Worm (Caenorhabditis elegans) whole organism, L4/young adult: Measurements from ENCODE around the gene C50F4.6.

ENCODE experiments used
- W03F9.2 ChIP-seq: fragments of 150-350 bp; optimal IDR thresholded peaks from 2 replicates; lab custom pipeline; 2014; ENCODE audit warnings: missing biosample characterization, missing genetic modification characterization
- dao-5 ChIP-seq: sonication (generic microtip); optimal IDR thresholded peaks from 2 replicates; lab custom pipeline; 2016; ENCODE audit warnings: missing genotype, missing genetic modification characterization, moderate library complexity, missing compliant biosample characterization
- him-1 ChIP-seq: sonication (generic microtip); optimal IDR thresholded peaks from 2 replicates; lab custom pipeline; 2016; ENCODE audit warnings: missing genotype, missing genetic modification reagents, missing genetic modification characterization, missing compliant biosample characterization

C50F4.6 gene

ce11 chrV:9524099-9524498, 21.8 kb upstream of the C50F4.6 start, which contains the start of gene C50F4.9:
Gene C50F4.9, minus strand, starts transcription at chrV:9524199.
- TF ChIP-seq W03F9.2 (tag; lab: Kevin White, UChicago), result no peak
- TF ChIP-seq dao-5, result no peak
- TF ChIP-seq him-1 (tag; lab: Kevin White, UChicago), result no peak

- no peak for TF ChIP-seq W03F9.2 (tag; lab: Kevin White, UChicago)
- TF ChIP-seq him-1 (tag; lab: Kevin White, UChicago), result no peak
- TF ChIP-seq dao-5, result no peak
Observed at ce11 chrV:9526470-9526869, 19.4 kb upstream of the C50F4.6 start, which contains the start of gene C50F4.1. Gene C50F4.1, plus strand, starts transcription at chrV:9526793.

ce11 chrV:9527337-9527736, 18.6 kb upstream of the C50F4.6 start:
- TF ChIP-seq him-1 (tag; lab: Kevin White, UChicago) (no peak), W03F9.2 (tag; lab: Kevin White, UChicago) (no peak), dao-5 (no peak)

- TF ChIP-seq dao-5, result no peak
- no peak for TF ChIP-seq him-1 (tag; lab: Kevin White, UChicago)
- no peak for TF ChIP-seq W03F9.2 (tag; lab: Kevin White, UChicago)
Observed at ce11 chrV:9527984-9528383, 17.9 kb upstream of the C50F4.6 start.

ce11 chrV:9531477-9531876, 14.4 kb upstream of the C50F4.6 start, which contains the start of the genes C50F4.10 and pfk-1.2:
Gene C50F4.10, minus strand, starts transcription at chrV:9531577.
Gene pfk-1.2, plus strand, starts transcription at chrV:9531801.
- TF ChIP-seq him-1 (tag; lab: Kevin White, UChicago), result no peak
- TF ChIP-seq dao-5, result no peak
- no peak for TF ChIP-seq W03F9.2 (tag; lab: Kevin White, UChicago)

ce11 chrV:9534621-9535020, 11.3 kb upstream of the C50F4.6 start, which contains the start of gene tag-329:
Gene tag-329, plus strand, starts transcription at chrV:9534921.
- TF ChIP-seq him-1 (tag; lab: Kevin White, UChicago) (no peak), W03F9.2 (tag; lab: Kevin White, UChicago) (no peak)

ce11 chrV:9536505-9536904, 9.4 kb upstream of the C50F4.6 start, which contains the start of gene C50F4.4:
Gene C50F4.4, plus strand, starts transcription at chrV:9536771.
- TF ChIP-seq him-1 (tag; lab: Kevin White, UChicago) (peak; percentile 2), dao-5 (no peak)

ce11 chrV:9539638-9540037, 6.3 kb upstream of the C50F4.6 start, which contains the start of gene C50F4.12:
Gene C50F4.12, minus strand, starts transcription at chrV:9539738.
- no peak for TF ChIP-seq dao-5
- no peak for TF ChIP-seq W03F9.2 (tag; lab: Kevin White, UChicago)
- TF ChIP-seq him-1 (tag; lab: Kevin White, UChicago), result no peak

- TF ChIP-seq dao-5 (no peak), W03F9.2 (tag; lab: Kevin White, UChicago) (no peak), him-1 (tag; lab: Kevin White, UChicago) (no peak)
Observed at ce11 chrV:9541506-9541905, 4.4 kb upstream of the C50F4.6 start, which contains the start of gene C50F4.16. Gene C50F4.16, minus strand, starts transcription at chrV:9541606.

- TF ChIP-seq him-1 (tag; lab: Kevin White, UChicago) (peak; percentile 44), dao-5 (no peak), W03F9.2 (tag; lab: Kevin White, UChicago) (peak; percentile 29)
Observed at ce11 chrV:9544176-9544632, 1.7 kb upstream of the C50F4.6 start, which contains the start of gene mdf-1. Gene mdf-1, minus strand, starts transcription at chrV:9544226.

- no peak for TF ChIP-seq W03F9.2 (tag; lab: Kevin White, UChicago)
- TF ChIP-seq dao-5, result no peak
- TF ChIP-seq him-1 (tag; lab: Kevin White, UChicago), result no peak
Observed at ce11 chrV:9545238-9545709, 618 bp upstream of the C50F4.6 start, which contains the start of the genes his-35 and his-41. Gene his-35, minus strand, starts transcription at chrV:9545288. Gene his-41, plus strand, starts transcription at chrV:9545536.

ce11 chrV:9546860-9547269, 973 bp downstream of the C50F4.6 start, which contains the start of gene his-37:
Gene his-37, plus strand, starts transcription at chrV:9547105.
- TF ChIP-seq dao-5 (peak; percentile 37), him-1 (tag; lab: Kevin White, UChicago) (peak; percentile 96), W03F9.2 (tag; lab: Kevin White, UChicago) (peak; percentile 97)

- no peak for TF ChIP-seq him-1 (tag; lab: Kevin White, UChicago)
- TF ChIP-seq W03F9.2 (tag; lab: Kevin White, UChicago), result peak; percentile 65
Observed at ce11 chrV:9549459-9549858, 3.6 kb downstream of the C50F4.6 start, which contains the start of gene nstp-10. Gene nstp-10, minus strand, starts transcription at chrV:9549836.

ce11 chrV:9550313-9550712, 4.4 kb downstream of the C50F4.6 start, which contains the start of gene ehbp-1:
Gene ehbp-1, plus strand, starts transcription at chrV:9550644.
- TF ChIP-seq him-1 (tag; lab: Kevin White, UChicago), result no peak
- TF ChIP-seq W03F9.2 (tag; lab: Kevin White, UChicago), result no peak
- TF ChIP-seq dao-5, result no peak
